Worm (Caenorhabditis elegans): ENCODE measurements around the gene C42D4.3.

Gene C42D4.3

ce11 chrIV:7228208-7228607, 49.2 kb downstream of the C42D4.3 start, which contains the start of gene D2024.5:
Gene D2024.5 (minus strand): TSS chrIV:7228308.
- TF ChIP-seq ceh-24 (tag; optimal IDR thresholded peaks at IDR 0.05) (no peak), nfya-1 (tag; optimal IDR thresholded peaks at IDR 0.05) (no peak), dve-1 (tag; optimal IDR thresholded peaks at IDR 0.05) (no peak), tbx-2 (tag; optimal IDR thresholded peaks at IDR 0.05) (no peak), lim-6 (tag; optimal IDR thresholded peaks at IDR 0.05) (no peak), ceh-18 (tag; optimal IDR thresholded peaks at IDR 0.05) (no peak), ceh-2 (tag; optimal IDR thresholded peaks at IDR 0.05) (no peak), rnt-1 (tag; optimal IDR thresholded peaks at IDR 0.05) (no peak), ref-2 (tag; optimal IDR thresholded peaks at IDR 0.05) (no peak), ztf-16 (tag; optimal IDR thresholded peaks at IDR 0.05) (no peak)
